Fruit fly (Drosophila melanogaster) whole organism, embryonic: ENCODE measurements around the gene COX5B.

ENCODE experiments used
- Ada2b ChIP-seq: fragments of 200-800 bp; sonication (Bioruptor generic); IDR thresholded peaks from 2 replicates; pipeline ENCODE4 v1.3.6; 2022; ENCODE audit warnings: missing biosample characterization, missing genetic modification characterization
- Blimp-1 ChIP-seq: fragments of 200-800 bp; sonication (Bioruptor generic); optimal IDR thresholded peaks from 3 replicates; lab custom pipeline; 2018; ENCODE audit warnings: missing biosample characterization, missing genetic modification characterization, mild to moderate bottlenecking, moderate library complexity, missing genetic modification reagents
- CG10321 ChIP-seq: fragments of 200-800 bp; sonication (Bioruptor generic); IDR thresholded peaks from 2 replicates; pipeline ENCODE4 v1.3.6; 2022; ENCODE audit warnings: missing biosample characterization, missing genetic modification characterization
- CG12769 ChIP-seq: fragments of 200-800 bp; sonication (Bioruptor generic); optimal IDR thresholded peaks from 2 replicates; lab custom pipeline; 2019; ENCODE audit warnings: missing biosample characterization, mild to moderate bottlenecking, missing genetic modification characterization, moderate library complexity
- CG13296 ChIP-seq: fragments of 200-800 bp; sonication (Bioruptor generic); optimal IDR thresholded peaks from 3 replicates; lab custom pipeline; 2018; ENCODE audit warnings: missing biosample characterization, mild to moderate bottlenecking, missing genetic modification characterization
- CG14965 ChIP-seq: fragments of 200-800 bp; sonication (Bioruptor generic); optimal IDR thresholded peaks from 2 replicates; lab custom pipeline; 2016; ENCODE audit warnings: missing biosample characterization, missing genetic modification characterization, borderline replicate concordance
- CG15269 ChIP-seq: fragments of 200-800 bp; sonication (Bioruptor generic); optimal IDR thresholded peaks from 2 replicates; lab custom pipeline; 2018; ENCODE audit warnings: missing biosample characterization, mild to moderate bottlenecking, missing genetic modification characterization, moderate library complexity
- CG1529 ChIP-seq: fragments of 200-800 bp; sonication (Bioruptor generic); optimal IDR thresholded peaks from 3 replicates; lab custom pipeline; 2018; ENCODE audit warnings: missing biosample characterization, missing genetic modification characterization
- CG15479 ChIP-seq: fragments of 200-800 bp; sonication (Bioruptor generic); optimal IDR thresholded peaks from 3 replicates; lab custom pipeline; 2019; ENCODE audit warnings: missing biosample characterization, mild to moderate bottlenecking, missing genetic modification characterization, moderate library complexity
- CG2712 ChIP-seq: fragments of 200-800 bp; optimal IDR thresholded peaks from 3 replicates; lab custom pipeline; 2019; ENCODE audit warnings: missing biosample characterization, mild to moderate bottlenecking, missing genetic modification characterization, moderate library complexity
- CG31365 ChIP-seq: fragments of 200-800 bp; sonication (Bioruptor generic); optimal IDR thresholded peaks from 2 replicates; lab custom pipeline; 2018; ENCODE audit warnings: missing biosample characterization, mild to moderate bottlenecking, missing genetic modification characterization
- CG31388 ChIP-seq: fragments of 200-800 bp; sonication (Bioruptor generic); optimal IDR thresholded peaks from 2 replicates; lab custom pipeline; 2016; ENCODE audit warnings: missing biosample characterization, missing genetic modification characterization
- CG3163 ChIP-seq: fragments of 200-800 bp; sonication (Bioruptor generic); optimal IDR thresholded peaks from 3 replicates; lab custom pipeline; 2016; ENCODE audit warnings: missing biosample characterization, missing genetic modification characterization
- CG32532 ChIP-seq: fragments of 200-800 bp; sonication (Bioruptor generic); IDR thresholded peaks from 2 replicates; pipeline ENCODE4 v1.3.6; 2022; ENCODE audit warnings: missing biosample characterization, missing genetic modification characterization
- CG33557 ChIP-seq: fragments of 200-800 bp; sonication (Bioruptor generic); optimal IDR thresholded peaks from 2 replicates; lab custom pipeline; 2019; ENCODE audit warnings: missing biosample characterization, mild to moderate bottlenecking, missing genetic modification characterization, moderate library complexity
- CG34422 ChIP-seq: fragments of 200-800 bp; sonication (Bioruptor generic); IDR thresholded peaks from 3 replicates; pipeline ENCODE4 v1.3.6; 2022; ENCODE audit warnings: missing biosample characterization, missing genetic modification characterization
- CG42726 ChIP-seq: fragments of 200-800 bp; sonication (Bioruptor generic); IDR thresholded peaks from 2 replicates; pipeline ENCODE4 v1.3.6; 2022; ENCODE audit warnings: missing biosample characterization, missing genetic modification characterization; ENCODE audit not compliant: partially characterized antibody
- CG4424 ChIP-seq: fragments of 200-800 bp; sonication (Bioruptor generic); optimal IDR thresholded peaks from 3 replicates; lab custom pipeline; 2016; ENCODE audit warnings: missing biosample characterization, missing genetic modification characterization
- CG6254 ChIP-seq: fragments of 200-800 bp; sonication (Bioruptor generic); optimal IDR thresholded peaks from 3 replicates; lab custom pipeline; 2017; ENCODE audit warnings: mild to moderate bottlenecking, missing biosample characterization, missing genetic modification reagents, missing genetic modification characterization
- CG8388 ChIP-seq: fragments of 200-800 bp; sonication (Bioruptor generic); optimal IDR thresholded peaks from 2 replicates; lab custom pipeline; 2019; ENCODE audit warnings: missing biosample characterization, mild to moderate bottlenecking, missing genetic modification characterization, moderate library complexity
- CkIIα-i1 ChIP-seq: fragments of 200-800 bp; sonication (Bioruptor generic); IDR thresholded peaks from 2 replicates; pipeline ENCODE4 v1.3.6; 2022; ENCODE audit warnings: missing biosample characterization, missing genetic modification characterization
- D ChIP-seq, 2 experiments: fragments of 200-800 bp in 1 of 2; fragments of >200 bp in 1 of 2; sonication (Bioruptor generic) in 1 of 2; optimal IDR thresholded peaks; 2 replicates in 1 of 2; 3 replicates in 1 of 2; lab custom pipeline; 2017; ENCODE audit warnings: mild to moderate bottlenecking in 1 of 2, missing biosample characterization in 1 of 2, missing genetic modification characterization in 1 of 2, missing genetic modification reagents in 1 of 2
- Dbx ChIP-seq: fragments of 200-800 bp; sonication (Bioruptor generic); IDR thresholded peaks from 3 replicates; pipeline ENCODE4 v1.3.6; 2022; ENCODE audit warnings: missing biosample characterization, missing genetic modification characterization
- Dfd ChIP-seq, 2 experiments: fragments of >200 bp; optimal IDR thresholded peaks; 2 replicates each; lab custom pipeline; 2017; ENCODE audit warnings: missing biosample characterization in 2 of 2, missing genetic modification characterization in 2 of 2
- Doc2 ChIP-seq: fragments of 200-800 bp; sonication (Bioruptor generic); IDR thresholded peaks from 2 replicates; pipeline ENCODE4 v1.3.6; 2022; ENCODE audit warnings: missing biosample characterization, missing genetic modification characterization
- Elba2 ChIP-seq: fragments of 200-800 bp; sonication (Bioruptor generic); optimal IDR thresholded peaks from 3 replicates; lab custom pipeline; 2016; ENCODE audit warnings: missing biosample characterization, missing genetic modification characterization
- Hmx ChIP-seq: fragments of 200-800 bp; sonication (Bioruptor generic); optimal IDR thresholded peaks from 2 replicates; lab custom pipeline; 2016; ENCODE audit warnings: missing biosample characterization, missing genetic modification characterization
- Jarid2 ChIP-seq: fragments of 200-800 bp; sonication (Bioruptor generic); optimal IDR thresholded peaks from 3 replicates; lab custom pipeline; 2017; ENCODE audit warnings: mild to moderate bottlenecking, missing biosample characterization, missing genetic modification reagents, missing genetic modification characterization
- MTF-1 ChIP-seq: fragments of 200-800 bp; sonication (Bioruptor generic); optimal IDR thresholded peaks from 2 replicates; lab custom pipeline; 2018; ENCODE audit warnings: missing biosample characterization, mild to moderate bottlenecking, missing genetic modification characterization, borderline replicate concordance
- Neu2 ChIP-seq: fragments of 200-800 bp; sonication (Bioruptor generic); optimal IDR thresholded peaks from 3 replicates; lab custom pipeline; 2016; ENCODE audit warnings: missing biosample characterization, missing genetic modification characterization, borderline replicate concordance
- Nf-YA ChIP-seq: fragments of 200-800 bp; sonication (Bioruptor generic); IDR thresholded peaks from 2 replicates; pipeline ENCODE4 v1.3.6; 2022; ENCODE audit warnings: missing biosample characterization, missing genetic modification characterization
- Sox100B ChIP-seq: fragments of 200-800 bp; sonication (Bioruptor generic); optimal IDR thresholded peaks from 3 replicates; lab custom pipeline; 2018; ENCODE audit warnings: missing biosample characterization, mild to moderate bottlenecking, missing genetic modification characterization
- Sry-δ ChIP-seq: fragments of 200-800 bp; sonication (Bioruptor generic); optimal IDR thresholded peaks from 2 replicates; lab custom pipeline; 2016; ENCODE audit warnings: missing biosample characterization, missing genetic modification characterization
- ac ChIP-seq: fragments of 200-800 bp; sonication (Bioruptor generic); optimal IDR thresholded peaks from 3 replicates; lab custom pipeline; 2017; ENCODE audit warnings: missing biosample characterization, mild to moderate bottlenecking, missing genetic modification characterization
- bcd ChIP-seq: fragments of 200-800 bp; sonication (Bioruptor generic); optimal IDR thresholded peaks from 2 replicates; lab custom pipeline; 2017; ENCODE audit warnings: missing biosample characterization, mild to moderate bottlenecking, missing genetic modification characterization
- cg ChIP-seq: fragments of 200-800 bp; sonication (Bioruptor generic); optimal IDR thresholded peaks from 3 replicates; lab custom pipeline; 2019; ENCODE audit warnings: missing biosample characterization, mild to moderate bottlenecking, missing genetic modification characterization, moderate library complexity
- cwo ChIP-seq: fragments of 200-800 bp; sonication (Bioruptor generic); optimal IDR thresholded peaks from 3 replicates; lab custom pipeline; 2017; ENCODE audit warnings: missing biosample characterization, missing genetic modification characterization, mild to moderate bottlenecking, moderate library complexity, missing genetic modification reagents
- dati ChIP-seq: fragments of 200-800 bp; sonication (Bioruptor generic); IDR thresholded peaks from 2 replicates; pipeline ENCODE4 v1.3.6; 2022; ENCODE audit warnings: missing biosample characterization, missing genetic modification characterization
- ham ChIP-seq: fragments of 200-800 bp; sonication (Bioruptor generic); IDR thresholded peaks from 2 replicates; pipeline ENCODE4 v1.3.6; 2022; ENCODE audit warnings: missing biosample characterization, missing genetic modification characterization
- kni ChIP-seq: fragments of 200-800 bp; sonication (Bioruptor generic); optimal IDR thresholded peaks from 3 replicates; lab custom pipeline; 2017; ENCODE audit warnings: mild to moderate bottlenecking, missing biosample characterization, missing genetic modification reagents, missing genetic modification characterization
- peb ChIP-seq: fragments of 200-800 bp; sonication (Bioruptor generic); IDR thresholded peaks from 2 replicates; pipeline ENCODE4 v1.3.6; 2022; ENCODE audit warnings: missing biosample characterization, missing genetic modification characterization
- pita ChIP-seq: fragments of 200-800 bp; sonication (Bioruptor generic); optimal IDR thresholded peaks from 2 replicates; lab custom pipeline; 2017; ENCODE audit warnings: missing biosample characterization, mild to moderate bottlenecking, missing genetic modification characterization
- prd ChIP-seq, 3 experiments: fragments of >200 bp in 2 of 3; fragments of 200-800 bp in 1 of 3; sonication (Bioruptor generic) in 1 of 3; optimal IDR thresholded peaks in 2 of 3; IDR thresholded peaks in 1 of 3; 2 replicates in 2 of 3; 3 replicates in 1 of 3; pipeline versions ENCODE4 v1.3.6 to Lab custom; 2017 to 2022; ENCODE audit warnings: missing biosample characterization in 1 of 3, missing genetic modification characterization in 1 of 3
- sc ChIP-seq, 3 experiments: fragments of >200 bp in 2 of 3; fragments of 200-800 bp in 1 of 3; sonication (Bioruptor generic) in 1 of 3; optimal IDR thresholded peaks; 2 replicates in 2 of 3; 3 replicates in 1 of 3; lab custom pipeline; 2017; ENCODE audit warnings: mild to moderate bottlenecking in 1 of 3, missing biosample characterization in 1 of 3, missing genetic modification characterization in 1 of 3, missing genetic modification reagents in 1 of 3
- slp2 ChIP-seq: fragments of 200-800 bp; sonication (Bioruptor generic); optimal IDR thresholded peaks from 2 replicates; lab custom pipeline; 2016; ENCODE audit warnings: missing biosample characterization, missing genetic modification characterization
- wdn ChIP-seq: fragments of 200-800 bp; sonication (Bioruptor generic); IDR thresholded peaks from 2 replicates; pipeline ENCODE4 v1.3.6; 2022; ENCODE audit warnings: missing biosample characterization, missing genetic modification characterization

Gene COX5B

DNA sequence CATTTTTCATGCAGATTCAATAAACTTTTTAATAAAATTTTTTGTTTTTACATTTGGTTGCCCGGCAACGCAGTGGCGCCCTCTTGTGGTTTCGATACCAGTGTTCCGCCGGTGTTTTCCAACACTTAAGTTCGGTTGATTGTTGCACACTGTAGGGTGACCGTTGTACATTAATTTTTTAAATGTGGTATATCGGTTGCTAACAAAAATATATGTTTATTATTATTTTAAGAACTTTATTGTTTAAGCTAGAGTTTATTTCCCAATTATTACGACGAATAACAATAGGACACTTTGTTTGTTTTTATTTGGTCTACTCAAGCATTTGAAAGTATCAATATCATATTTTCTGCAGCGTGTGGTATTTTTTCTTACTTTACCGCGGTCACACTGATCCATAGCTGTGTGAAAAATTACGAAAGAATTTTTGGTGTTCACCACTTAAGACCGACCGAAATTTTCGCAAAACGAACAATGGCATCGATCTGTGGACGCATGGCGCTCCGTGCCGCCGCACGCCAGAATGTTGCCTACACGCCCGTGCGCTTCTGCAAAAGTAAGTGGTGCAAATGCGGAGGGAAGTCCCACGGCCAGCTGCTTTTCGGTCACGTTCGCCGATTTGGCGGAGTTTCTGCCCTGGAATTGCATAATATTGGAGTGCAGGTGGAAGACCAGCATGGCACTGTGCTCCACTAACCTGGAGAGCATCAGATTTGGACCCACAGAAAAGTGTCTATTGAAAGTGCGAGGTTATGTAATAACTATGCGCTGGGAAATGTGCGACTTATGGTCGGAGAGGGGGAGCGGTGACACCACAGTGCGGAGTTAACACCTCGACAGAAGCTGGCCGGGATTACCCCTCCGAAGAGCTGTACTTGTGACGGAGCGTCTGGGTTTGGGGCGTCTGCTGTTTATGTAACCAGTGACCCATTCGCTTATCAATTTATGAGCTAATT is at the start of gene COX5B, which contains the start of gene IFT52 (continued):
- no peak for TF ChIP-seq cg (GFP tag; lab: Kevin White, UChicago)
- no peak for TF ChIP-seq CG12769 (tag; lab: Kevin White, UChicago)
- TF ChIP-seq CG3163 (GFP tag; lab: Kevin White, UChicago): peak; percentile 18
- TF ChIP-seq Jarid2: peak; percentile 40
- no peak for TF ChIP-seq kni (GFP tag; lab: Kevin White, UChicago)
- peak; percentile 53 for TF ChIP-seq Sry-δ (GFP tag; lab: Kevin White, UChicago)
- no peak for TF ChIP-seq ac (GFP tag; lab: Kevin White, UChicago)
- TF ChIP-seq CG31388 (GFP tag; lab: Kevin White, UChicago): peak; percentile 66
- TF ChIP-seq MTF-1: peak; percentile 22
- peak; percentile 89 for TF ChIP-seq Elba2 (GFP tag; lab: Kevin White, UChicago)
- TF ChIP-seq CG2712 (tag; lab: Kevin White, UChicago): peak; percentile 73
- TF ChIP-seq Hmx (GFP tag; lab: Kevin White, UChicago): no peak
- no peak for TF ChIP-seq CG13296 (GFP tag; lab: Kevin White, UChicago)
- TF ChIP-seq CG32532: peak; percentile 71
- TF ChIP-seq CG8388 (GFP tag; lab: Kevin White, UChicago): no peak
- TF ChIP-seq CG14965 (GFP tag; lab: Kevin White, UChicago): no peak
- TF ChIP-seq CG33557 (GFP tag; lab: Kevin White, UChicago): no peak
- peak; percentile 80 for TF ChIP-seq CG6254 (GFP tag; lab: Kevin White, UChicago)
- peak; percentile 49 for TF ChIP-seq slp2 (GFP tag; lab: Kevin White, UChicago)
- TF ChIP-seq bcd (GFP tag; lab: Kevin White, UChicago): peak; percentile 69
- TF ChIP-seq peb: peak; percentile 27; the same call in 1 of the 2 replicates
- peak; percentile 50; the same call in 1 of the 2 replicates for TF ChIP-seq CG42726 (GFP tag; lab: Robert Waterston, UW)
- no peak for TF ChIP-seq D (optimal IDR thresholded peaks at IDR 0.05; lab: Kevin White, UChicago)
- TF ChIP-seq D (GFP tag; optimal IDR thresholded peaks at IDR 0.05; lab: Kevin White, UChicago): no peak
- peak; percentile 87 for TF ChIP-seq Dbx
- TF ChIP-seq Blimp-1 (GFP tag; lab: Kevin White, UChicago): peak; percentile 41
- no peak for TF ChIP-seq ham
- TF ChIP-seq CG4424 (GFP tag; lab: Kevin White, UChicago): peak; percentile 75
- peak; percentile 46 for TF ChIP-seq Ada2b (GFP tag; lab: Robert Waterston, UW)
- TF ChIP-seq CG10321: no peak
- TF ChIP-seq CkIIα-i1 (GFP tag; lab: Robert Waterston, UW): no peak
- no peak for TF ChIP-seq CG15479
- TF ChIP-seq Neu2 (GFP tag; lab: Kevin White, UChicago): no peak
- peak; percentile 12; the same call in 1 of the 2 replicates for TF ChIP-seq wdn (GFP tag; lab: Robert Waterston, UW)
- TF ChIP-seq dati (GFP tag; lab: Robert Waterston, UW): no peak
- TF ChIP-seq Nf-YA (GFP tag; lab: Robert Waterston, UW): no peak
- no peak for TF ChIP-seq cwo (GFP tag; lab: Kevin White, UChicago)
- no peak for TF ChIP-seq pita (GFP tag; lab: Kevin White, UChicago)
- TF ChIP-seq Sox100B (GFP tag; lab: Kevin White, UChicago): peak; percentile 25
- TF ChIP-seq CG1529: no peak
- TF ChIP-seq Doc2: no peak
- TF ChIP-seq sc (optimal IDR thresholded peaks at IDR 0.05; lab: Kevin White, UChicago): no peak
- no peak for TF ChIP-seq sc (GFP tag; optimal IDR thresholded peaks at IDR 0.05; lab: Kevin White, UChicago)
- TF ChIP-seq CG34422 (GFP tag; lab: Robert Waterston, UW): peak; percentile 45; the same call in 1 of the 3 replicates
- no peak for TF ChIP-seq Dfd (GFP tag; optimal IDR thresholded peaks at IDR 0.05; lab: Kevin White, UChicago)
- peak; percentile 15 for TF ChIP-seq CG15269 (tag; lab: Kevin White, UChicago)
- no peak for TF ChIP-seq prd (optimal IDR thresholded peaks at IDR 0.05; lab: Kevin White, UChicago)
- peak; percentile 66 for TF ChIP-seq prd (GFP tag; IDR thresholded peaks at IDR 0.05; lab: Robert Waterston, UW)
- TF ChIP-seq CG31365 (tag; lab: Kevin White, UChicago): no peak
